Fruit fly (Drosophila melanogaster): ENCODE results near the gene Tlk.

- TF ChIP-seq CTCF (optimal IDR thresholded peaks at IDR 0.05) (no peak), CG8478 (optimal IDR thresholded peaks at IDR 0.05) (no peak)
Measured at dm6 chrX:3677156-3677846, 42.5 kb upstream of the Tlk start.

Measured in S2 (cell line).